Worm (Caenorhabditis elegans) whole organism, mixed stage, embryonic: ENCODE results near the gene acox-1.5.

ENCODE experiments used
- ceh-83 ChIP-seq: fragments of 200-800 bp; sonication (Bioruptor generic); optimal IDR thresholded peaks from 2 replicates; lab custom pipeline; 2018; ENCODE audit warnings: mild to moderate bottlenecking, missing genetic modification characterization, missing compliant biosample characterization
- elt-1 ChIP-seq: sonication (generic microtip); optimal IDR thresholded peaks from 2 replicates; lab custom pipeline; 2017; ENCODE audit warnings: missing genetic modification characterization, mild to moderate bottlenecking, missing compliant biosample characterization, antibody characterized with exemption, moderate library complexity, borderline replicate concordance; ENCODE audit not compliant: insufficient read depth
- nhr-2 ChIP-seq: fragments of 150-350 bp; optimal IDR thresholded peaks from 2 replicates; lab custom pipeline; 2014; ENCODE audit warnings: missing biosample characterization, missing genetic modification characterization
- sptf-1 ChIP-seq: sonication (generic microtip); optimal IDR thresholded peaks from 2 replicates; lab custom pipeline; 2017; ENCODE audit warnings: mild to moderate bottlenecking, missing genetic modification characterization, moderate library complexity, missing compliant biosample characterization

DNA sequence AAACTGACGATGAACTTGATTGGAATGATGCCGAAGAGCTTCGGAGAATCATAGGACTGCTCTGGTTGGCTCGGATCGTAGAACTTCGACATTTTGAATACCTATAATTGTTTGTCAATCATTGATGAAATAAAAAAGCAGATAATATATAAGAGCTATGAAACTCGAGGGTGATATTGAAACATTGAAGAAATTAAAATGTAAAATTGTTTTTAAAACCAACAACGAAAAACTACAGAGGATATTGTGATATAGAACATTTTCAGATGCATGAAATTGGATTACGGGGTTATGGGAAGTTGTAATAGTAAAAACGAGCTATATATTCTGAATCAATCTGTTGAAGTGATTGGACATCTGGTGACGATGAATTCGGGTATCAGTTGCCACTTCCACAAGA lies 27.6 kb downstream of the acox-1.5 start, which contains the start of gene C48B4.10:
- no peak for TF ChIP-seq elt-1 (tag; lab: Kevin White, UChicago)
- no peak for TF ChIP-seq ceh-83 (GFP tag; lab: Kevin White, UChicago)
- no peak for TF ChIP-seq nhr-2 (tag; lab: Kevin White, UChicago)
- TF ChIP-seq sptf-1 (tag; lab: Kevin White, UChicago): no peak
